Fruit fly (Drosophila melanogaster) whole organism, embryonic: ENCODE data around the gene dysf.

Source experiments
- Bteb2 ChIP-seq: fragments of 200-800 bp; sonication (Bioruptor generic); optimal IDR thresholded peaks from 2 replicates; lab custom pipeline; 2016; ENCODE audit warnings: missing biosample characterization, missing genetic modification characterization
- CG10209 ChIP-seq: fragments of 200-800 bp; sonication (Bioruptor generic); optimal IDR thresholded peaks from 3 replicates; lab custom pipeline; 2017; ENCODE audit warnings: missing biosample characterization, mild to moderate bottlenecking, missing genetic modification characterization, missing genetic modification reagents
- CG15073 ChIP-seq: fragments of 200-800 bp; sonication (Bioruptor generic); optimal IDR thresholded peaks from 2 replicates; lab custom pipeline; 2016; ENCODE audit warnings: missing biosample characterization, missing genetic modification characterization
- CG16863 ChIP-seq: fragments of 200-800 bp; sonication (Bioruptor generic); optimal IDR thresholded peaks from 3 replicates; lab custom pipeline; 2016; ENCODE audit warnings: missing biosample characterization, missing genetic modification characterization
- CG17612 ChIP-seq: fragments of 200-800 bp; sonication (Bioruptor generic); IDR thresholded peaks from 2 replicates; pipeline ENCODE4 v1.3.6; 2022; ENCODE audit warnings: missing biosample characterization, missing genetic modification characterization
- CG18476 ChIP-seq: fragments of 200-800 bp; sonication (Bioruptor generic); optimal IDR thresholded peaks from 2 replicates; lab custom pipeline; 2016; ENCODE audit warnings: missing biosample characterization, mild to moderate bottlenecking, missing genetic modification characterization
- CG30403 ChIP-seq: fragments of 200-800 bp; sonication (Bioruptor generic); optimal IDR thresholded peaks from 3 replicates; lab custom pipeline; 2016; ENCODE audit warnings: missing biosample characterization, missing genetic modification characterization
- CG31224 ChIP-seq: fragments of 200-800 bp; sonication (Bioruptor generic); IDR thresholded peaks from 2 replicates; pipeline ENCODE4 v1.3.6; 2022; ENCODE audit warnings: missing biosample characterization, missing genetic modification characterization
- CG4282 ChIP-seq: fragments of 200-800 bp; sonication (Bioruptor generic); optimal IDR thresholded peaks from 2 replicates; lab custom pipeline; 2016; ENCODE audit warnings: missing biosample characterization, missing genetic modification characterization
- CG4617 ChIP-seq: fragments of 200-800 bp; sonication (Bioruptor generic); optimal IDR thresholded peaks from 3 replicates; lab custom pipeline; 2016; ENCODE audit warnings: missing biosample characterization, missing genetic modification characterization, borderline replicate concordance
- CG6254 ChIP-seq: fragments of 200-800 bp; sonication (Bioruptor generic); optimal IDR thresholded peaks from 3 replicates; lab custom pipeline; 2017; ENCODE audit warnings: mild to moderate bottlenecking, missing biosample characterization, missing genetic modification reagents, missing genetic modification characterization
- CG6683 ChIP-seq: fragments of 200-800 bp; sonication (Bioruptor generic); optimal IDR thresholded peaks from 2 replicates; lab custom pipeline; 2017; ENCODE audit warnings: missing biosample characterization, mild to moderate bottlenecking, missing genetic modification characterization, missing genetic modification reagents
- CG7556 ChIP-seq: fragments of 200-800 bp; sonication (Bioruptor generic); optimal IDR thresholded peaks from 2 replicates; lab custom pipeline; 2017; ENCODE audit warnings: missing biosample characterization, mild to moderate bottlenecking, missing genetic modification characterization
- CG8290 ChIP-seq, 3 experiments: fragments of 200-800 bp; sonication (Bioruptor generic); optimal IDR thresholded peaks; 2 replicates each; lab custom pipeline; 2016 to 2019; ENCODE audit warnings: missing biosample characterization in 3 of 3, missing genetic modification characterization in 3 of 3, mild to moderate bottlenecking in 2 of 3, moderate library complexity in 1 of 3
- CG9932 ChIP-seq: fragments of 200-800 bp; sonication (Bioruptor generic); IDR thresholded peaks from 2 replicates; pipeline ENCODE4 v1.3.6; 2022; ENCODE audit warnings: missing biosample characterization, missing genetic modification characterization
- Dek ChIP-seq: fragments of 200-800 bp; sonication (Bioruptor generic); optimal IDR thresholded peaks from 3 replicates; lab custom pipeline; 2019; ENCODE audit warnings: missing biosample characterization, mild to moderate bottlenecking, missing genetic modification characterization, moderate library complexity
- Doc2 ChIP-seq: fragments of 200-800 bp; sonication (Bioruptor generic); IDR thresholded peaks from 2 replicates; pipeline ENCODE4 v1.3.6; 2022; ENCODE audit warnings: missing biosample characterization, missing genetic modification characterization
- ERR ChIP-seq: fragments of 200-800 bp; sonication (Bioruptor generic); optimal IDR thresholded peaks from 2 replicates; lab custom pipeline; 2016; ENCODE audit warnings: missing biosample characterization, missing genetic modification characterization
- Fer3 ChIP-seq: fragments of 200-800 bp; sonication (Bioruptor generic); optimal IDR thresholded peaks from 2 replicates; lab custom pipeline; 2018; ENCODE audit warnings: missing biosample characterization, mild to moderate bottlenecking, missing genetic modification characterization, moderate library complexity
- HmgD ChIP-seq: fragments of 200-800 bp; sonication (Bioruptor generic); optimal IDR thresholded peaks from 3 replicates; lab custom pipeline; 2016; ENCODE audit warnings: missing biosample characterization, missing genetic modification characterization
- Hr78 ChIP-seq, 2 experiments: fragments of 200-800 bp in 1 of 2; fragments of >200 bp in 1 of 2; sonication (Bioruptor generic) in 1 of 2; optimal IDR thresholded peaks; 2 replicates each; lab custom pipeline; 2017 to 2019; ENCODE audit warnings: missing biosample characterization in 2 of 2, missing genetic modification characterization in 2 of 2, mild to moderate bottlenecking in 1 of 2, moderate library complexity in 1 of 2
- Lhr ChIP-seq: fragments of 200-800 bp; sonication (Bioruptor generic); optimal IDR thresholded peaks from 3 replicates; lab custom pipeline; 2017; ENCODE audit warnings: mild to moderate bottlenecking, missing biosample characterization, missing genetic modification reagents, missing genetic modification characterization
- Lpt ChIP-seq: fragments of >200 bp; optimal IDR thresholded peaks from 2 replicates; lab custom pipeline; 2018; ENCODE audit warnings: missing biosample characterization, missing genetic modification characterization
- NfI ChIP-seq: fragments of 200-800 bp; sonication (Bioruptor generic); optimal IDR thresholded peaks from 3 replicates; lab custom pipeline; 2018; ENCODE audit warnings: missing biosample characterization, mild to moderate bottlenecking, missing genetic modification characterization, moderate library complexity
- Oaz ChIP-seq: fragments of 200-800 bp; sonication (Bioruptor generic); IDR thresholded peaks from 2 replicates; pipeline ENCODE4 v1.3.6; 2022; ENCODE audit warnings: missing biosample characterization, missing genetic modification characterization
- Opbp ChIP-seq: fragments of 200-800 bp; sonication (Bioruptor generic); IDR thresholded peaks from 3 replicates; pipeline ENCODE4 v1.3.6; 2022; ENCODE audit warnings: missing biosample characterization, missing genetic modification characterization; ENCODE audit not compliant: partially characterized antibody
- PHDP ChIP-seq: fragments of 200-800 bp; sonication (Bioruptor generic); optimal IDR thresholded peaks from 3 replicates; lab custom pipeline; 2018; ENCODE audit warnings: missing biosample characterization, mild to moderate bottlenecking, missing genetic modification characterization, moderate library complexity
- Rx ChIP-seq: fragments of 200-800 bp; sonication (Bioruptor generic); IDR thresholded peaks from 2 replicates; pipeline ENCODE4 v1.3.6; 2022; ENCODE audit warnings: missing biosample characterization, missing genetic modification characterization
- Stat92E ChIP-seq, 3 experiments: fragments of >200 bp in 2 of 3; fragments of 200-800 bp in 1 of 3; sonication (Bioruptor generic) in 1 of 3; optimal IDR thresholded peaks; 2 replicates each; lab custom pipeline; 2017 to 2019; ENCODE audit warnings: missing biosample characterization in 3 of 3, missing genetic modification characterization in 3 of 3, mild to moderate bottlenecking in 1 of 3, moderate library complexity in 1 of 3
- ab ChIP-seq: fragments of 200-800 bp; sonication (Bioruptor generic); optimal IDR thresholded peaks from 2 replicates; lab custom pipeline; 2016; ENCODE audit warnings: missing biosample characterization, missing genetic modification characterization
- ap ChIP-seq: fragments of 200-800 bp; sonication (Bioruptor generic); IDR thresholded peaks from 2 replicates; pipeline ENCODE4 v1.3.6; 2022; ENCODE audit warnings: missing biosample characterization, missing genetic modification characterization
- chif ChIP-seq, 2 experiments: fragments of 200-800 bp; sonication (Bioruptor generic); optimal IDR thresholded peaks; 3 replicates each; lab custom pipeline; 2016; ENCODE audit warnings: missing biosample characterization in 2 of 2, missing genetic modification characterization in 2 of 2
- dati ChIP-seq: fragments of 200-800 bp; sonication (Bioruptor generic); IDR thresholded peaks from 2 replicates; pipeline ENCODE4 v1.3.6; 2022; ENCODE audit warnings: missing biosample characterization, missing genetic modification characterization
- dpn ChIP-seq, 2 experiments: fragments of 200-800 bp; sonication (Bioruptor generic); optimal IDR thresholded peaks; 3 replicates each; lab custom pipeline; 2016; ENCODE audit warnings: missing biosample characterization in 2 of 2, missing genetic modification characterization in 2 of 2
- emc ChIP-seq: fragments of 200-800 bp; sonication (Bioruptor generic); optimal IDR thresholded peaks from 2 replicates; lab custom pipeline; 2016; ENCODE audit warnings: missing biosample characterization, missing genetic modification characterization
- en ChIP-seq: fragments of 200-800 bp; sonication (Bioruptor generic); optimal IDR thresholded peaks from 2 replicates; lab custom pipeline; 2016; ENCODE audit warnings: missing biosample characterization, missing genetic modification characterization
- fd3F ChIP-seq: fragments of 200-800 bp; sonication (Bioruptor generic); optimal IDR thresholded peaks from 2 replicates; lab custom pipeline; 2018; ENCODE audit warnings: missing biosample characterization, mild to moderate bottlenecking, missing genetic modification characterization, moderate library complexity
- ftz-f1 ChIP-seq: fragments of 200-800 bp; sonication (Bioruptor generic); optimal IDR thresholded peaks from 2 replicates; lab custom pipeline; 2016; ENCODE audit warnings: missing biosample characterization, missing genetic modification characterization
- gem ChIP-seq: fragments of 200-800 bp; sonication (Bioruptor generic); optimal IDR thresholded peaks from 2 replicates; lab custom pipeline; 2019; ENCODE audit warnings: missing biosample characterization, mild to moderate bottlenecking, missing genetic modification characterization, moderate library complexity
- gfzf ChIP-seq: fragments of 200-800 bp; sonication (Bioruptor generic); optimal IDR thresholded peaks from 2 replicates; lab custom pipeline; 2016; ENCODE audit warnings: missing biosample characterization, mild to moderate bottlenecking, missing genetic modification characterization, moderate library complexity
- gro ChIP-seq: fragments of 200-800 bp; sonication (Bioruptor generic); optimal IDR thresholded peaks from 2 replicates; lab custom pipeline; 2016; ENCODE audit warnings: missing biosample characterization, missing genetic modification characterization
- inv ChIP-seq: fragments of 200-800 bp; sonication (Bioruptor generic); IDR thresholded peaks from 2 replicates; pipeline ENCODE4 v1.3.6; 2022; ENCODE audit warnings: missing biosample characterization, missing genetic modification characterization; ENCODE audit not compliant: partially characterized antibody
- klu ChIP-seq: fragments of 200-800 bp; sonication (Bioruptor generic); IDR thresholded peaks from 2 replicates; pipeline ENCODE4 v1.3.6; 2022; ENCODE audit warnings: missing biosample characterization, missing genetic modification characterization
- ro ChIP-seq: fragments of 200-800 bp; sonication (Bioruptor generic); IDR thresholded peaks from 2 replicates; pipeline ENCODE4 v1.3.6; 2022; ENCODE audit warnings: missing biosample characterization, missing genetic modification characterization
- row ChIP-seq: fragments of 200-800 bp; sonication (Bioruptor generic); IDR thresholded peaks from 3 replicates; pipeline ENCODE4 v1.3.6; 2022; ENCODE audit warnings: missing biosample characterization, missing genetic modification characterization
- run ChIP-seq: fragments of 200-800 bp; sonication (Bioruptor generic); optimal IDR thresholded peaks from 3 replicates; lab custom pipeline; 2018; ENCODE audit warnings: missing biosample characterization, mild to moderate bottlenecking, missing genetic modification characterization
- so ChIP-seq: fragments of 200-800 bp; sonication (Bioruptor generic); IDR thresholded peaks from 3 replicates; pipeline ENCODE4 v1.3.6; 2022; ENCODE audit warnings: missing biosample characterization, missing genetic modification characterization
- sob ChIP-seq: fragments of 200-800 bp; sonication (Bioruptor generic); IDR thresholded peaks from 2 replicates; pipeline ENCODE4 v1.3.6; 2022; ENCODE audit warnings: missing biosample characterization, missing genetic modification characterization
- stwl ChIP-seq: fragments of 200-800 bp; sonication (Bioruptor generic); optimal IDR thresholded peaks from 3 replicates; lab custom pipeline; 2018; ENCODE audit warnings: missing biosample characterization, mild to moderate bottlenecking, missing genetic modification characterization, moderate library complexity
- tgo ChIP-seq: fragments of 200-800 bp; sonication (Bioruptor generic); IDR thresholded peaks from 3 replicates; pipeline ENCODE4 v1.3.6; 2022; ENCODE audit warnings: missing biosample characterization, missing genetic modification characterization

Gene dysf

dm6 chr3R:26121785-26122184 lies 23.3 kb upstream of the dysf start (continued):
- no peak for TF ChIP-seq CG15073
- TF ChIP-seq chif (GFP tag; optimal IDR thresholded peaks at IDR 0.05; lab: Kevin White, UChicago): peak; percentile 7 to 50
- peak; percentile 32 for TF ChIP-seq Fer3 (tag; lab: Kevin White, UChicago)
- no peak for TF ChIP-seq Lhr (GFP tag; lab: Kevin White, UChicago)
- no peak for TF ChIP-seq CG7556 (GFP tag; lab: Kevin White, UChicago)
- TF ChIP-seq emc (GFP tag; lab: Kevin White, UChicago): no peak
- TF ChIP-seq run (tag; lab: Kevin White, UChicago): no peak
- TF ChIP-seq stwl: no peak
- TF ChIP-seq CG9932 (GFP tag; lab: Robert Waterston, UW): peak; percentile 47
- TF ChIP-seq ERR (GFP tag; lab: Kevin White, UChicago): no peak
- TF ChIP-seq CG4617 (GFP tag; lab: Kevin White, UChicago): no peak
- TF ChIP-seq Opbp: no peak
- TF ChIP-seq HmgD (GFP tag; lab: Kevin White, UChicago): no peak
- TF ChIP-seq row: peak; percentile 66
- no peak for TF ChIP-seq Hr78 (GFP tag; optimal IDR thresholded peaks at IDR 0.05; lab: Kevin White, UChicago)
- TF ChIP-seq dpn (GFP tag; optimal IDR thresholded peaks at IDR 0.05; lab: Kevin White, UChicago): peak in 1 of 2 experiments; percentile 60
- 0 out of 2 replicates have a peak, but pooled peaks have one; percentile 10 for TF ChIP-seq Rx
- no peak for TF ChIP-seq CG18476
- TF ChIP-seq Stat92E (GFP tag; optimal IDR thresholded peaks at IDR 0.05; lab: Kevin White, UChicago): no peak
- TF ChIP-seq en: peak; percentile 13
- peak; percentile 45; the same call in 1 of the 2 replicates for TF ChIP-seq klu (GFP tag; lab: Robert Waterston, UW)
- TF ChIP-seq dati (GFP tag; lab: Robert Waterston, UW): no peak
- peak; percentile 23 for TF ChIP-seq CG10209
- TF ChIP-seq gem (tag; lab: Kevin White, UChicago): peak; percentile 62
- peak; percentile 58; the same call in 1 of the 3 replicates for TF ChIP-seq so
- peak; percentile 19 for TF ChIP-seq CG4282 (GFP tag; lab: Kevin White, UChicago)
- TF ChIP-seq Doc2 (GFP tag; lab: Robert Waterston, UW): no peak
- TF ChIP-seq fd3F (GFP tag; lab: Kevin White, UChicago): peak; percentile 15
- peak; percentile 24; the same call in 1 of the 2 replicates for TF ChIP-seq CG31224 (GFP tag; lab: Robert Waterston, UW)
- peak; percentile 30; the same call in 1 of the 3 replicates for TF ChIP-seq tgo
- peak; percentile 8 for TF ChIP-seq Dek (tag; lab: Kevin White, UChicago)
- TF ChIP-seq CG30403 (GFP tag; lab: Kevin White, UChicago): peak; percentile 62
- TF ChIP-seq Bteb2 (GFP tag; lab: Kevin White, UChicago): peak; percentile 8
- TF ChIP-seq CG17612 (GFP tag; lab: Robert Waterston, UW): no peak
- peak; percentile 38 for TF ChIP-seq CG16863
- TF ChIP-seq inv (GFP tag; lab: Robert Waterston, UW): no peak
- no peak for TF ChIP-seq CG6254 (GFP tag; lab: Kevin White, UChicago)
- no peak for TF ChIP-seq ab (GFP tag; lab: Kevin White, UChicago)
- no peak for TF ChIP-seq CG6683
- peak; percentile 53 for TF ChIP-seq PHDP (tag; lab: Kevin White, UChicago)
- TF ChIP-seq ap (GFP tag; lab: Robert Waterston, UW): peak; percentile 36; the same call in 1 of the 2 replicates
- TF ChIP-seq ftz-f1 (GFP tag; lab: Kevin White, UChicago): no peak
- TF ChIP-seq gro (GFP tag; lab: Kevin White, UChicago): no peak
- no peak for TF ChIP-seq CG8290 (GFP tag; optimal IDR thresholded peaks at IDR 0.05; lab: Kevin White, UChicago)
- peak in 1 of 2 experiments; percentile 59 for TF ChIP-seq CG8290 (tag; optimal IDR thresholded peaks at IDR 0.05; lab: Kevin White, UChicago)
- peak; percentile 65 for TF ChIP-seq sob
- TF ChIP-seq Lpt (GFP tag; lab: Kevin White, UChicago): no peak
- TF ChIP-seq ro (GFP tag; lab: Robert Waterston, UW): no peak
- TF ChIP-seq Oaz (GFP tag; lab: Robert Waterston, UW): no peak
- TF ChIP-seq NfI (GFP tag; lab: Kevin White, UChicago): peak; percentile 32
- TF ChIP-seq gfzf (GFP tag; lab: Kevin White, UChicago): no peak
